Worm (Caenorhabditis elegans): Measurements from ENCODE around the gene chil-21.

chil-21 gene

ce11 chrII:9416381-9417276, 45.2 kb downstream of the chil-21 start, which contains the start of the genes gss-1 and chch-3 (continued):
- TF ChIP-seq unc-130 (GFP tag; optimal IDR thresholded peaks at IDR 0.05) (no peak), tbx-9 (tag; optimal IDR thresholded peaks at IDR 0.05; ENCODE audit: borderline replicate concordance) (no peak), efl-1 (GFP tag; optimal IDR thresholded peaks at IDR 0.05) (peak; percentile 7), ekl-4 (GFP tag; IDR thresholded peaks at IDR 0.05) (no peak), snpc-1.3 (tag; optimal IDR thresholded peaks at IDR 0.05; ENCODE audit: insufficient read depth) (no peak), tbp1 (GFP tag; optimal IDR thresholded peaks at IDR 0.05) (peak; percentile 30), nhr-90 (tag; optimal IDR thresholded peaks at IDR 0.05) (no peak), lin-40 (tag; optimal IDR thresholded peaks at IDR 0.05) (no peak), unc-62 (GFP tag; optimal IDR thresholded peaks at IDR 0.05) (no peak), die-1 (tag; optimal IDR thresholded peaks at IDR 0.05) (no peak), ztf-22 (GFP tag; optimal IDR thresholded peaks at IDR 0.05) (no peak), hlh-26 (GFP tag; conservative IDR thresholded peaks at IDR 0.05) (no peak), ceh-100 (GFP tag; IDR thresholded peaks at IDR 0.05) (no peak), zfh-2 (GFP tag; conservative IDR thresholded peaks at IDR 0.05) (no peak), F49E8.2 (tag; optimal IDR thresholded peaks at IDR 0.05; ENCODE audit: insufficient read depth) (no peak), repo-1 (tag; optimal IDR thresholded peaks at IDR 0.05) (no peak), gei-17 (GFP tag; optimal IDR thresholded peaks at IDR 0.05) (no peak), sea-2 (GFP tag; IDR thresholded peaks at IDR 0.05) (no peak), pbrm-1 (GFP tag; IDR thresholded peaks at IDR 0.05) (no peak), ceh-40 (GFP tag; IDR thresholded peaks at IDR 0.05) (no peak), mel-28 (tag; optimal IDR thresholded peaks at IDR 0.05; ENCODE audit: borderline replicate concordance) (no peak), nfya-2 (GFP tag; IDR thresholded peaks at IDR 0.05) (no peak), ztf-6 (GFP tag; IDR thresholded peaks at IDR 0.05) (no peak), egl-18 (GFP tag; IDR thresholded peaks at IDR 0.05) (no peak), nhr-80 (tag; optimal IDR thresholded peaks at IDR 0.05) (peak; percentile 74), T26A5.8 (tag; optimal IDR thresholded peaks at IDR 0.05) (no peak), F33H1.4 (GFP tag; IDR thresholded peaks at IDR 0.05) (peak; percentile 52), F52B5.7 (tag; optimal IDR thresholded peaks at IDR 0.05) (no peak), B0336.3 (GFP tag; IDR thresholded peaks at IDR 0.05) (no peak), snpc-3.4 (tag; optimal IDR thresholded peaks at IDR 0.05) (no peak), ccch-3 (GFP tag; optimal IDR thresholded peaks at IDR 0.05) (no peak), nfyb-1 (GFP tag; IDR thresholded peaks at IDR 0.05) (no peak), him-1 (tag; optimal IDR thresholded peaks at IDR 0.05) (no peak), B0261.1 (tag; optimal IDR thresholded peaks at IDR 0.05) (no peak), dox-1 (GFP tag; IDR thresholded peaks at IDR 0.05) (peak; percentile 53), ztf-3 (GFP tag; optimal IDR thresholded peaks at IDR 0.05) (no peak), ztf-26 (tag; optimal IDR thresholded peaks at IDR 0.05) (no peak), lsl-1 (GFP tag; optimal IDR thresholded peaks at IDR 0.05) (peak; percentile 22), nfya-1 (tag; optimal IDR thresholded peaks at IDR 0.05; ENCODE audit: borderline replicate concordance, insufficient read depth) (no peak), F10E7.11 (tag; optimal IDR thresholded peaks at IDR 0.05) (no peak), Y67H2A.10 (GFP tag; conservative IDR thresholded peaks at IDR 0.05) (no peak), rec-8 (tag; optimal IDR thresholded peaks at IDR 0.05) (no peak), fkh-3 (tag; optimal IDR thresholded peaks at IDR 0.05) (no peak), sptf-2 (GFP tag; optimal IDR thresholded peaks at IDR 0.05) (no peak), sdz-38 (tag; optimal IDR thresholded peaks at IDR 0.05) (no peak), Y56A3A.18 (GFP tag; IDR thresholded peaks at IDR 0.05) (no peak), madf-6 (GFP tag; IDR thresholded peaks at IDR 0.05) (peak; percentile 51)
